Fruit fly (Drosophila melanogaster) whole organism, embryonic: Measurements from ENCODE around the gene CG13243.

Experiments
- Optix ChIP-seq: fragments of 200-800 bp; sonication (Bioruptor generic); IDR thresholded peaks from 3 replicates; pipeline ENCODE4 v1.3.6; 2022; ENCODE audit warnings: missing biosample characterization, missing genetic modification characterization
- ash1 ChIP-seq: fragments of 200-800 bp; sonication (Bioruptor generic); optimal IDR thresholded peaks from 2 replicates; lab custom pipeline; 2018; ENCODE audit warnings: missing biosample characterization, mild to moderate bottlenecking, missing genetic modification characterization
- sima ChIP-seq: fragments of 200-800 bp; sonication (Bioruptor generic); optimal IDR thresholded peaks from 2 replicates; lab custom pipeline; 2016; ENCODE audit warnings: missing biosample characterization, missing genetic modification characterization

- TF ChIP-seq Optix (GFP tag; lab: Robert Waterston, UW): no peak
- TF ChIP-seq sima (GFP tag; lab: Kevin White, UChicago): no peak
- TF ChIP-seq ash1 (GFP tag; lab: Kevin White, UChicago): no peak
Observed at dm6 chr2L:15865361-15865760, 13.0 kb downstream of the CG13243 start, which contains the start of gene CG42792.
